Worm (Caenorhabditis elegans): Measurements from ENCODE around the gene Y51A2D.18.

ce11 chrV:18511847-18512246 lies 24.8 kb upstream of the Y51A2D.18 start:
- TF ChIP-seq pha-4 (tag; optimal IDR thresholded peaks at IDR 0.05): no peak
- no peak for TF ChIP-seq eyg-1 (tag; optimal IDR thresholded peaks at IDR 0.05)
- TF ChIP-seq mec-3 (tag; optimal IDR thresholded peaks at IDR 0.05; ENCODE audit: borderline replicate concordance): no peak
- no peak for TF ChIP-seq ama-1 (optimal IDR thresholded peaks at IDR 0.05)
- no peak for TF ChIP-seq ets-4 (tag; optimal IDR thresholded peaks at IDR 0.05)
